Fruit fly (Drosophila melanogaster) whole organism, embryonic: ENCODE measurements around the gene CG5861.

Source experiments
- Abd-B ChIP-seq: fragments of 200-800 bp; sonication (Bioruptor generic); optimal IDR thresholded peaks from 2 replicates; lab custom pipeline; 2018; ENCODE audit warnings: missing biosample characterization, mild to moderate bottlenecking, missing genetic modification characterization, moderate library complexity
- Adf1 ChIP-seq: fragments of 200-800 bp; sonication (Bioruptor generic); IDR thresholded peaks from 2 replicates; pipeline ENCODE4 v1.3.6; 2022; ENCODE audit warnings: missing biosample characterization, missing genetic modification characterization
- Atf3 ChIP-seq: fragments of 200-800 bp; sonication (Bioruptor generic); optimal IDR thresholded peaks from 3 replicates; lab custom pipeline; 2016; ENCODE audit warnings: missing biosample characterization, missing genetic modification characterization
- CG10267 ChIP-seq: fragments of 200-800 bp; sonication (Bioruptor generic); optimal IDR thresholded peaks from 2 replicates; lab custom pipeline; 2018; ENCODE audit warnings: missing biosample characterization, mild to moderate bottlenecking, missing genetic modification characterization, moderate library complexity
- CG10959 ChIP-seq: fragments of 200-800 bp; sonication (Bioruptor generic); IDR thresholded peaks from 2 replicates; pipeline ENCODE4 v1.3.6; 2022; ENCODE audit warnings: missing biosample characterization, missing genetic modification characterization
- CG11398 ChIP-seq: fragments of 200-800 bp; sonication (Bioruptor generic); optimal IDR thresholded peaks from 2 replicates; lab custom pipeline; 2016; ENCODE audit warnings: missing biosample characterization, missing genetic modification characterization
- CG12155 ChIP-seq: fragments of 200-800 bp; sonication (Bioruptor generic); optimal IDR thresholded peaks from 3 replicates; lab custom pipeline; 2016; ENCODE audit warnings: missing biosample characterization, missing genetic modification characterization
- CG14860 ChIP-seq: fragments of 200-800 bp; sonication (Bioruptor generic); IDR thresholded peaks from 3 replicates; pipeline ENCODE4 v1.3.6; 2022; ENCODE audit warnings: missing biosample characterization, missing genetic modification characterization; ENCODE audit not compliant: partially characterized antibody
- CG1529 ChIP-seq: fragments of 200-800 bp; sonication (Bioruptor generic); optimal IDR thresholded peaks from 3 replicates; lab custom pipeline; 2018; ENCODE audit warnings: missing biosample characterization, missing genetic modification characterization
- CG15696 ChIP-seq: fragments of 200-800 bp; sonication (Bioruptor generic); optimal IDR thresholded peaks from 2 replicates; lab custom pipeline; 2019; ENCODE audit warnings: missing biosample characterization, mild to moderate bottlenecking, missing genetic modification characterization, moderate library complexity
- CG16813 ChIP-seq: fragments of 200-800 bp; sonication (Bioruptor generic); IDR thresholded peaks from 3 replicates; pipeline ENCODE4 v1.3.6; 2022; ENCODE audit warnings: missing biosample characterization, missing genetic modification characterization; ENCODE audit not compliant: partially characterized antibody
- CG17568 ChIP-seq: fragments of 200-800 bp; sonication (Bioruptor generic); optimal IDR thresholded peaks from 2 replicates; lab custom pipeline; 2018; ENCODE audit warnings: missing biosample characterization, mild to moderate bottlenecking, missing genetic modification characterization, moderate library complexity
- CG18476 ChIP-seq: fragments of 200-800 bp; sonication (Bioruptor generic); optimal IDR thresholded peaks from 2 replicates; lab custom pipeline; 2016; ENCODE audit warnings: missing biosample characterization, mild to moderate bottlenecking, missing genetic modification characterization
- CG18764 ChIP-seq: fragments of 200-800 bp; sonication (Bioruptor generic); optimal IDR thresholded peaks from 3 replicates; lab custom pipeline; 2016; ENCODE audit warnings: missing biosample characterization, missing genetic modification characterization
- CG2712 ChIP-seq: fragments of 200-800 bp; optimal IDR thresholded peaks from 3 replicates; lab custom pipeline; 2019; ENCODE audit warnings: missing biosample characterization, mild to moderate bottlenecking, missing genetic modification characterization, moderate library complexity
- CG31365 ChIP-seq: fragments of 200-800 bp; sonication (Bioruptor generic); optimal IDR thresholded peaks from 2 replicates; lab custom pipeline; 2018; ENCODE audit warnings: missing biosample characterization, mild to moderate bottlenecking, missing genetic modification characterization
- CG32532 ChIP-seq: fragments of 200-800 bp; sonication (Bioruptor generic); IDR thresholded peaks from 2 replicates; pipeline ENCODE4 v1.3.6; 2022; ENCODE audit warnings: missing biosample characterization, missing genetic modification characterization
- CG33213 ChIP-seq: fragments of 200-800 bp; sonication (Bioruptor generic); optimal IDR thresholded peaks from 3 replicates; lab custom pipeline; 2016; ENCODE audit warnings: missing biosample characterization, missing genetic modification characterization
- CG3407 ChIP-seq: fragments of 200-800 bp; sonication (Bioruptor generic); optimal IDR thresholded peaks from 2 replicates; lab custom pipeline; 2018; ENCODE audit warnings: missing biosample characterization, mild to moderate bottlenecking, missing genetic modification characterization
- CG3847 ChIP-seq: fragments of 200-800 bp; sonication (Bioruptor generic); IDR thresholded peaks from 2 replicates; pipeline ENCODE4 v1.3.6; 2022; ENCODE audit warnings: missing biosample characterization, missing genetic modification characterization
- CG4854 ChIP-seq: fragments of 200-800 bp; sonication (Bioruptor generic); optimal IDR thresholded peaks from 2 replicates; lab custom pipeline; 2016; ENCODE audit warnings: missing biosample characterization, missing genetic modification characterization, inconsistent platforms
- CG8388 ChIP-seq: fragments of 200-800 bp; sonication (Bioruptor generic); optimal IDR thresholded peaks from 2 replicates; lab custom pipeline; 2019; ENCODE audit warnings: missing biosample characterization, mild to moderate bottlenecking, missing genetic modification characterization, moderate library complexity
- CG8478 ChIP-seq: fragments of >200 bp; optimal IDR thresholded peaks from 2 replicates; lab custom pipeline; 2018
- CG9437 ChIP-seq: fragments of 200-800 bp; sonication (Bioruptor generic); optimal IDR thresholded peaks from 2 replicates; lab custom pipeline; 2018; ENCODE audit warnings: missing biosample characterization, mild to moderate bottlenecking, missing genetic modification characterization
- CG9797 ChIP-seq: fragments of 200-800 bp; sonication (Bioruptor generic); optimal IDR thresholded peaks from 3 replicates; lab custom pipeline; 2018; ENCODE audit warnings: missing biosample characterization, mild to moderate bottlenecking, missing genetic modification characterization
- CG9932 ChIP-seq: fragments of 200-800 bp; sonication (Bioruptor generic); IDR thresholded peaks from 2 replicates; pipeline ENCODE4 v1.3.6; 2022; ENCODE audit warnings: missing biosample characterization, missing genetic modification characterization
- Dbx ChIP-seq: fragments of 200-800 bp; sonication (Bioruptor generic); IDR thresholded peaks from 3 replicates; pipeline ENCODE4 v1.3.6; 2022; ENCODE audit warnings: missing biosample characterization, missing genetic modification characterization
- Dip2 ChIP-seq: fragments of 200-800 bp; sonication (Bioruptor generic); IDR thresholded peaks from 2 replicates; pipeline ENCODE4 v1.3.6; 2022; ENCODE audit warnings: missing biosample characterization, missing genetic modification characterization
- Drgx ChIP-seq: fragments of 200-800 bp; sonication (Bioruptor generic); IDR thresholded peaks from 2 replicates; pipeline ENCODE4 v1.3.6; 2022; ENCODE audit warnings: missing biosample characterization, missing genetic modification characterization
- NC2β ChIP-seq: fragments of 200-800 bp; sonication (Bioruptor generic); optimal IDR thresholded peaks from 2 replicates; lab custom pipeline; 2016; ENCODE audit warnings: missing biosample characterization, missing genetic modification characterization
- PHDP ChIP-seq: fragments of 200-800 bp; sonication (Bioruptor generic); optimal IDR thresholded peaks from 3 replicates; lab custom pipeline; 2018; ENCODE audit warnings: missing biosample characterization, mild to moderate bottlenecking, missing genetic modification characterization, moderate library complexity
- Six4 ChIP-seq: fragments of 200-800 bp; sonication (Bioruptor generic); optimal IDR thresholded peaks from 2 replicates; lab custom pipeline; 2016; ENCODE audit warnings: missing biosample characterization, missing genetic modification characterization
- cato ChIP-seq: fragments of 200-800 bp; sonication (Bioruptor generic); optimal IDR thresholded peaks from 2 replicates; lab custom pipeline; 2016; ENCODE audit warnings: missing biosample characterization, missing genetic modification characterization, borderline replicate concordance
- disco-r ChIP-seq: fragments of 200-800 bp; sonication (Bioruptor generic); optimal IDR thresholded peaks from 2 replicates; lab custom pipeline; 2016; ENCODE audit warnings: missing biosample characterization, missing genetic modification characterization
- emc ChIP-seq: fragments of 200-800 bp; sonication (Bioruptor generic); optimal IDR thresholded peaks from 2 replicates; lab custom pipeline; 2016; ENCODE audit warnings: missing biosample characterization, missing genetic modification characterization
- ems ChIP-seq: fragments of 200-800 bp; sonication (Bioruptor generic); optimal IDR thresholded peaks from 3 replicates; lab custom pipeline; 2016; ENCODE audit warnings: missing biosample characterization, missing genetic modification characterization
- eyg ChIP-seq: fragments of 200-800 bp; sonication (Bioruptor generic); optimal IDR thresholded peaks from 3 replicates; lab custom pipeline; 2016; ENCODE audit warnings: missing biosample characterization, missing genetic modification characterization
- fru ChIP-seq: fragments of >200 bp; optimal IDR thresholded peaks from 2 replicates; lab custom pipeline; 2017
- gem ChIP-seq: fragments of 200-800 bp; sonication (Bioruptor generic); optimal IDR thresholded peaks from 2 replicates; lab custom pipeline; 2019; ENCODE audit warnings: missing biosample characterization, mild to moderate bottlenecking, missing genetic modification characterization, moderate library complexity
- gro ChIP-seq: fragments of 200-800 bp; sonication (Bioruptor generic); optimal IDR thresholded peaks from 2 replicates; lab custom pipeline; 2016; ENCODE audit warnings: missing biosample characterization, missing genetic modification characterization
- hkb ChIP-seq, 2 experiments: fragments of 200-800 bp in 1 of 2; fragments of >200 bp in 1 of 2; sonication (Bioruptor generic) in 1 of 2; IDR thresholded peaks in 1 of 2; optimal IDR thresholded peaks in 1 of 2; 2 replicates each; pipeline versions ENCODE4 v1.3.6 to Lab custom; 2017 to 2022; ENCODE audit warnings: missing biosample characterization in 1 of 2, missing genetic modification characterization in 1 of 2
- hth ChIP-seq: fragments of >200 bp; optimal IDR thresholded peaks from 2 replicates; lab custom pipeline; 2017; ENCODE audit warnings: inconsistent platforms
- lbe ChIP-seq: fragments of 200-800 bp; sonication (Bioruptor generic); optimal IDR thresholded peaks from 2 replicates; lab custom pipeline; 2016; ENCODE audit warnings: missing biosample characterization, mild to moderate bottlenecking, missing genetic modification characterization
- mld ChIP-seq: fragments of 200-800 bp; sonication (Bioruptor generic); IDR thresholded peaks from 3 replicates; pipeline ENCODE4 v1.3.6; 2022; ENCODE audit warnings: missing biosample characterization, missing genetic modification characterization; ENCODE audit not compliant: partially characterized antibody
- nmo ChIP-seq: fragments of 200-800 bp; sonication (Bioruptor generic); optimal IDR thresholded peaks from 2 replicates; lab custom pipeline; 2018; ENCODE audit warnings: missing biosample characterization, mild to moderate bottlenecking, missing genetic modification characterization, moderate library complexity
- peb ChIP-seq: fragments of 200-800 bp; sonication (Bioruptor generic); IDR thresholded peaks from 2 replicates; pipeline ENCODE4 v1.3.6; 2022; ENCODE audit warnings: missing biosample characterization, missing genetic modification characterization
- rib ChIP-seq: fragments of 200-800 bp; sonication (Bioruptor generic); IDR thresholded peaks from 2 replicates; pipeline ENCODE4 v1.3.6; 2022; ENCODE audit warnings: missing biosample characterization, missing genetic modification characterization
- sc ChIP-seq, 3 experiments: fragments of >200 bp in 2 of 3; fragments of 200-800 bp in 1 of 3; sonication (Bioruptor generic) in 1 of 3; optimal IDR thresholded peaks; 2 replicates in 2 of 3; 3 replicates in 1 of 3; lab custom pipeline; 2017; ENCODE audit warnings: mild to moderate bottlenecking in 1 of 3, missing biosample characterization in 1 of 3, missing genetic modification characterization in 1 of 3, missing genetic modification reagents in 1 of 3
- stwl ChIP-seq: fragments of 200-800 bp; sonication (Bioruptor generic); optimal IDR thresholded peaks from 3 replicates; lab custom pipeline; 2018; ENCODE audit warnings: missing biosample characterization, mild to moderate bottlenecking, missing genetic modification characterization, moderate library complexity

Gene CG5861

dm6 chr2L:16284306-16285299 is 22.5 kb downstream of the CG5861 start (continued):
- peak; percentile 74 for TF ChIP-seq CG8478 (lab: Kevin White, UChicago)
- peak; percentile 2 for TF ChIP-seq eyg (GFP tag; lab: Kevin White, UChicago)
- peak; percentile 24 for TF ChIP-seq ems
- no peak for TF ChIP-seq Adf1 (GFP tag; lab: Robert Waterston, UW)
- TF ChIP-seq CG15696 (tag; lab: Kevin White, UChicago): no peak
- TF ChIP-seq CG3847 (GFP tag; lab: Robert Waterston, UW): no peak
- peak; percentile 54 for TF ChIP-seq CG8388 (GFP tag; lab: Kevin White, UChicago)
- TF ChIP-seq Drgx: no peak
- peak; percentile 64 for TF ChIP-seq lbe (GFP tag; lab: Kevin White, UChicago)
- no peak for TF ChIP-seq CG3407 (GFP tag; lab: Kevin White, UChicago)
- no peak for TF ChIP-seq Six4 (GFP tag; lab: Kevin White, UChicago)
- TF ChIP-seq CG31365 (tag; lab: Kevin White, UChicago): peak; percentile 47
- TF ChIP-seq stwl (tag; lab: Kevin White, UChicago): no peak
- peak; percentile 3 for TF ChIP-seq gro (GFP tag; lab: Kevin White, UChicago)
- no peak for TF ChIP-seq CG1529 (GFP tag; lab: Kevin White, UChicago)
- no peak for TF ChIP-seq CG9797 (GFP tag; lab: Kevin White, UChicago)
- TF ChIP-seq peb: no peak
- TF ChIP-seq Dip2: no peak
- TF ChIP-seq emc (GFP tag; lab: Kevin White, UChicago): no peak
- no peak for TF ChIP-seq CG16813 (GFP tag; lab: Robert Waterston, UW)
- no peak for TF ChIP-seq CG32532 (GFP tag; lab: Robert Waterston, UW)
- TF ChIP-seq CG18764 (GFP tag; lab: Kevin White, UChicago): no peak
- TF ChIP-seq CG9932 (GFP tag; lab: Robert Waterston, UW): no peak
- peak; percentile 23 for TF ChIP-seq Abd-B (GFP tag; lab: Kevin White, UChicago)
- no peak for TF ChIP-seq hkb (optimal IDR thresholded peaks at IDR 0.05; lab: Kevin White, UChicago)
- TF ChIP-seq hkb (GFP tag; IDR thresholded peaks at IDR 0.05; lab: Robert Waterston, UW): no peak
- peak; percentile 70 for TF ChIP-seq gem (tag; lab: Kevin White, UChicago)
- TF ChIP-seq CG4854 (GFP tag; lab: Kevin White, UChicago): peak; percentile 36
- no peak for TF ChIP-seq mld (GFP tag; lab: Robert Waterston, UW)
- peak; percentile 37 for TF ChIP-seq nmo (GFP tag; lab: Kevin White, UChicago)
- peak; percentile 25 for TF ChIP-seq CG18476
- TF ChIP-seq hth (lab: Kevin White, UChicago): no peak
- peak; percentile 34 for TF ChIP-seq CG12155 (GFP tag; lab: Kevin White, UChicago)
- TF ChIP-seq fru (lab: Kevin White, UChicago): no peak
- TF ChIP-seq CG11398: no peak
- TF ChIP-seq CG2712: peak; percentile 33
- no peak for TF ChIP-seq CG14860 (GFP tag; lab: Robert Waterston, UW)
- TF ChIP-seq Dbx (GFP tag; lab: Robert Waterston, UW): no peak
- TF ChIP-seq sc (optimal IDR thresholded peaks at IDR 0.05; lab: Kevin White, UChicago): no peak
- no peak for TF ChIP-seq sc (GFP tag; optimal IDR thresholded peaks at IDR 0.05; lab: Kevin White, UChicago)
- no peak for TF ChIP-seq NC2β (GFP tag; lab: Kevin White, UChicago)
- no peak for TF ChIP-seq CG10267
- peak; percentile 60 for TF ChIP-seq PHDP (tag; lab: Kevin White, UChicago)
- TF ChIP-seq disco-r: peak; percentile 47
- TF ChIP-seq CG9437 (GFP tag; lab: Kevin White, UChicago): no peak
- TF ChIP-seq CG17568: no peak
- no peak for TF ChIP-seq Atf3 (GFP tag; lab: Kevin White, UChicago)
- TF ChIP-seq cato: no peak
- TF ChIP-seq CG33213 (GFP tag; lab: Kevin White, UChicago): no peak
- TF ChIP-seq rib (GFP tag; lab: Robert Waterston, UW): no peak
- no peak for TF ChIP-seq CG10959 (GFP tag; lab: Robert Waterston, UW)
